Worm (Caenorhabditis elegans) whole organism, late embryonic: ENCODE measurements around the gene maph-1.3.
"Not testable (repeated sequence)": the region's sequence is repeated elsewhere in the genome, so short reads cannot be mapped to it uniquely, and the experiment has no call there.

Experiments used
- F13H6.1 ChIP-seq: sonication (generic microtip); optimal IDR thresholded peaks from 2 replicates; lab custom pipeline; 2016; ENCODE audit warnings: missing genetic modification characterization, missing compliant biosample characterization
- K02D7.2 ChIP-seq: sonication (generic microtip); optimal IDR thresholded peaks from 2 replicates; lab custom pipeline; 2017; ENCODE audit warnings: mild to moderate bottlenecking, missing genetic modification characterization, missing compliant biosample characterization
- T23F11.4 ChIP-seq: fragments of 200-800 bp; sonication (Bioruptor generic); optimal IDR thresholded peaks from 2 replicates; lab custom pipeline; 2018; ENCODE audit warnings: mild to moderate bottlenecking, missing genetic modification characterization, missing compliant biosample characterization
- ama-1 ChIP-seq: fragments of 150-350 bp; optimal IDR thresholded peaks from 2 replicates; lab custom pipeline; 2014
- ceh-14 ChIP-seq: sonication (generic microtip); optimal IDR thresholded peaks from 2 replicates; lab custom pipeline; 2016; ENCODE audit warnings: missing genotype, missing genetic modification characterization, missing compliant biosample characterization
- ceh-18 ChIP-seq: sonication (generic microtip); optimal IDR thresholded peaks from 2 replicates; lab custom pipeline; 2016; ENCODE audit warnings: missing genetic modification characterization, missing compliant biosample characterization
- ceh-19 ChIP-seq: fragments of 200-800 bp; sonication (Bioruptor generic); optimal IDR thresholded peaks from 2 replicates; lab custom pipeline; 2018; ENCODE audit warnings: mild to moderate bottlenecking, missing genetic modification characterization, missing compliant biosample characterization
- ceh-22 ChIP-seq: sonication (generic microtip); optimal IDR thresholded peaks from 2 replicates; lab custom pipeline; 2017; ENCODE audit warnings: missing biosample characterization, missing genetic modification characterization
- ceh-30 ChIP-seq: fragments of 150-350 bp; optimal IDR thresholded peaks from 2 replicates; lab custom pipeline; 2014; ENCODE audit warnings: missing biosample characterization, missing genetic modification characterization
- ceh-31 ChIP-seq: sonication (generic microtip); optimal IDR thresholded peaks from 2 replicates; lab custom pipeline; 2016; ENCODE audit warnings: missing genetic modification characterization, missing compliant biosample characterization
- ceh-48 ChIP-seq: sonication (generic microtip); optimal IDR thresholded peaks from 2 replicates; lab custom pipeline; 2016; ENCODE audit warnings: missing genetic modification characterization, inconsistent platforms, missing compliant biosample characterization
- ceh-9 ChIP-seq: sonication (generic microtip); optimal IDR thresholded peaks from 2 replicates; lab custom pipeline; 2016; ENCODE audit warnings: mild to moderate bottlenecking, missing genetic modification characterization, inconsistent platforms, missing compliant biosample characterization
- che-1 ChIP-seq: sonication (generic microtip); optimal IDR thresholded peaks from 2 replicates; lab custom pipeline; 2016; ENCODE audit warnings: mild to moderate bottlenecking, missing genetic modification characterization, missing compliant biosample characterization
- dmd-4 ChIP-seq: sonication (generic microtip); optimal IDR thresholded peaks from 2 replicates; lab custom pipeline; 2016; ENCODE audit warnings: borderline replicate concordance, missing genetic modification characterization, missing compliant biosample characterization
- ets-4 ChIP-seq: sonication (generic microtip); optimal IDR thresholded peaks from 2 replicates; lab custom pipeline; 2016; ENCODE audit warnings: missing genetic modification characterization, missing compliant biosample characterization
- eyg-1 ChIP-seq: sonication (generic microtip); optimal IDR thresholded peaks from 2 replicates; lab custom pipeline; 2016; ENCODE audit warnings: missing genotype, missing genetic modification characterization, missing compliant biosample characterization
- fax-1 ChIP-seq: sonication (generic microtip); optimal IDR thresholded peaks from 2 replicates; lab custom pipeline; 2016; ENCODE audit warnings: missing genotype, missing genetic modification characterization, missing compliant biosample characterization
- fkh-10 ChIP-seq: fragments of 150-350 bp; optimal IDR thresholded peaks from 2 replicates; lab custom pipeline; 2014; ENCODE audit warnings: missing biosample characterization, missing genetic modification reagents, missing genetic modification characterization
- fkh-6 ChIP-seq: sonication (generic microtip); optimal IDR thresholded peaks from 2 replicates; lab custom pipeline; 2016; ENCODE audit warnings: missing genetic modification characterization, missing compliant biosample characterization
- hlh-13 ChIP-seq: fragments of 200-800 bp; sonication (Bioruptor generic); optimal IDR thresholded peaks from 2 replicates; lab custom pipeline; 2018; ENCODE audit warnings: mild to moderate bottlenecking, missing genetic modification characterization, missing compliant biosample characterization
- hlh-15 ChIP-seq: sonication (generic microtip); optimal IDR thresholded peaks from 2 replicates; lab custom pipeline; 2016; ENCODE audit warnings: missing genetic modification characterization, missing compliant biosample characterization
- hlh-30 ChIP-seq: sonication (generic microtip); optimal IDR thresholded peaks from 2 replicates; lab custom pipeline; 2017; ENCODE audit warnings: antibody characterized with exemption, missing genetic modification characterization, missing compliant biosample characterization; ENCODE audit not compliant: insufficient read depth
- hlh-6 ChIP-seq: sonication (generic microtip); optimal IDR thresholded peaks from 2 replicates; lab custom pipeline; 2016; ENCODE audit warnings: missing genotype, missing genetic modification characterization, missing compliant biosample characterization
- hlh-8 ChIP-seq: sonication (generic microtip); optimal IDR thresholded peaks from 2 replicates; lab custom pipeline; 2016; ENCODE audit warnings: missing genotype, missing genetic modification characterization, missing compliant biosample characterization
- lim-6 ChIP-seq: sonication (generic microtip); optimal IDR thresholded peaks from 2 replicates; lab custom pipeline; 2016; ENCODE audit warnings: missing genetic modification characterization, missing compliant biosample characterization
- madf-2 ChIP-seq: sonication (generic microtip); optimal IDR thresholded peaks from 2 replicates; lab custom pipeline; 2017; ENCODE audit warnings: missing genetic modification characterization, missing compliant biosample characterization
- nhr-232 ChIP-seq: sonication (generic microtip); optimal IDR thresholded peaks from 2 replicates; lab custom pipeline; 2016; ENCODE audit warnings: missing genetic modification characterization, missing compliant biosample characterization
- odd-2 ChIP-seq: sonication (generic microtip); optimal IDR thresholded peaks from 2 replicates; lab custom pipeline; 2017; ENCODE audit warnings: antibody characterized with exemption, mild to moderate bottlenecking, missing genetic modification characterization, missing compliant biosample characterization
- pat-9 ChIP-seq: fragments of 200-800 bp; sonication (Bioruptor generic); optimal IDR thresholded peaks from 2 replicates; lab custom pipeline; 2018; ENCODE audit warnings: mild to moderate bottlenecking, missing genetic modification characterization, moderate library complexity, missing compliant biosample characterization
- pax-1 ChIP-seq: fragments of 150-350 bp; optimal IDR thresholded peaks from 2 replicates; lab custom pipeline; 2014; ENCODE audit warnings: missing biosample characterization, missing genetic modification characterization
- pqm-1 ChIP-seq: sonication (generic microtip); optimal IDR thresholded peaks from 2 replicates; lab custom pipeline; 2016; ENCODE audit warnings: missing genetic modification characterization, missing compliant biosample characterization
- ref-2 ChIP-seq: sonication (generic microtip); optimal IDR thresholded peaks from 2 replicates; lab custom pipeline; 2016; ENCODE audit warnings: missing genetic modification characterization, missing compliant biosample characterization
- rnt-1 ChIP-seq: sonication (generic microtip); optimal IDR thresholded peaks from 2 replicates; lab custom pipeline; 2016; ENCODE audit warnings: missing genetic modification characterization, missing compliant biosample characterization
- sox-2 ChIP-seq: fragments of 200-800 bp; sonication (Bioruptor generic); IDR thresholded peaks from 2 replicates; pipeline ENCODE4 v1.3.6; 2022; ENCODE audit warnings: missing genetic modification reagents, missing genetic modification characterization, missing compliant biosample characterization
- sox-4 ChIP-seq: sonication (generic microtip); optimal IDR thresholded peaks from 2 replicates; lab custom pipeline; 2017; ENCODE audit warnings: mild to moderate bottlenecking, missing genetic modification characterization, inconsistent platforms, missing compliant biosample characterization
- syd-9 ChIP-seq: sonication (generic microtip); optimal IDR thresholded peaks from 2 replicates; lab custom pipeline; 2016; ENCODE audit warnings: mild to moderate bottlenecking, missing genetic modification characterization, moderate library complexity, missing compliant biosample characterization
- tbx-2 ChIP-seq: sonication (generic microtip); optimal IDR thresholded peaks from 2 replicates; lab custom pipeline; 2016; ENCODE audit warnings: missing genetic modification characterization, missing compliant biosample characterization
- tbx-7 ChIP-seq: sonication (generic microtip); optimal IDR thresholded peaks from 2 replicates; lab custom pipeline; 2016; ENCODE audit warnings: missing genotype, missing genetic modification characterization, missing compliant biosample characterization
- ttx-3 ChIP-seq: sonication (generic microtip); optimal IDR thresholded peaks from 2 replicates; lab custom pipeline; 2016; ENCODE audit warnings: missing genetic modification reagents, missing genetic modification characterization, missing compliant biosample characterization
- unc-42 ChIP-seq: sonication (generic microtip); optimal IDR thresholded peaks from 2 replicates; lab custom pipeline; 2016; ENCODE audit warnings: missing genotype, missing genetic modification characterization, missing compliant biosample characterization
- unc-55 ChIP-seq: sonication (generic microtip); optimal IDR thresholded peaks from 2 replicates; lab custom pipeline; 2017; ENCODE audit warnings: missing biosample characterization, missing genetic modification reagents, missing genetic modification characterization
- unc-86 ChIP-seq: sonication (generic microtip); optimal IDR thresholded peaks from 2 replicates; lab custom pipeline; 2016; ENCODE audit warnings: missing genetic modification characterization, missing compliant biosample characterization
- ztf-16 ChIP-seq: sonication (generic microtip); optimal IDR thresholded peaks from 2 replicates; lab custom pipeline; 2017; ENCODE audit warnings: missing genetic modification characterization, missing compliant biosample characterization

Gene maph-1.3

ce11 chrIII:3844746-3845145, at the start of gene maph-1.3:
maph-1.3 (plus strand) TSS chrIII:3844893.
- TF ChIP-seq ceh-30 (tag; lab: Kevin White, UChicago); tbx-7; hlh-13 (GFP tag; lab: Kevin White, UChicago): not testable (repeated sequence)

- TF ChIP-seq hlh-6 (tag; lab: Kevin White, UChicago) (no peak), K02D7.2 (no peak), hlh-8 (tag; lab: Kevin White, UChicago) (no peak), fax-1 (tag; lab: Kevin White, UChicago) (no peak), sox-4 (tag; lab: Kevin White, UChicago) (no peak), unc-55 (GFP tag; lab: Kevin White, UChicago) (no peak), pqm-1 (tag; lab: Kevin White, UChicago) (no peak), ceh-48 (tag; lab: Kevin White, UChicago) (no peak), pax-1 (no peak), ceh-18 (tag; lab: Kevin White, UChicago) (no peak), ceh-19 (GFP tag; lab: Kevin White, UChicago) (no peak), tbx-7 (no peak), T23F11.4 (GFP tag; lab: Kevin White, UChicago) (no peak), ama-1 (lab: Kevin White, UChicago) (no peak), ceh-9 (tag; lab: Kevin White, UChicago) (no peak), F13H6.1 (tag; lab: Kevin White, UChicago) (no peak), lim-6 (tag; lab: Kevin White, UChicago) (no peak), fkh-10 (no peak), ceh-31 (tag; lab: Kevin White, UChicago) (no peak)
Observed at ce11 chrIII:3795933-3796332, 48.8 kb upstream of the maph-1.3 start.

DNA sequence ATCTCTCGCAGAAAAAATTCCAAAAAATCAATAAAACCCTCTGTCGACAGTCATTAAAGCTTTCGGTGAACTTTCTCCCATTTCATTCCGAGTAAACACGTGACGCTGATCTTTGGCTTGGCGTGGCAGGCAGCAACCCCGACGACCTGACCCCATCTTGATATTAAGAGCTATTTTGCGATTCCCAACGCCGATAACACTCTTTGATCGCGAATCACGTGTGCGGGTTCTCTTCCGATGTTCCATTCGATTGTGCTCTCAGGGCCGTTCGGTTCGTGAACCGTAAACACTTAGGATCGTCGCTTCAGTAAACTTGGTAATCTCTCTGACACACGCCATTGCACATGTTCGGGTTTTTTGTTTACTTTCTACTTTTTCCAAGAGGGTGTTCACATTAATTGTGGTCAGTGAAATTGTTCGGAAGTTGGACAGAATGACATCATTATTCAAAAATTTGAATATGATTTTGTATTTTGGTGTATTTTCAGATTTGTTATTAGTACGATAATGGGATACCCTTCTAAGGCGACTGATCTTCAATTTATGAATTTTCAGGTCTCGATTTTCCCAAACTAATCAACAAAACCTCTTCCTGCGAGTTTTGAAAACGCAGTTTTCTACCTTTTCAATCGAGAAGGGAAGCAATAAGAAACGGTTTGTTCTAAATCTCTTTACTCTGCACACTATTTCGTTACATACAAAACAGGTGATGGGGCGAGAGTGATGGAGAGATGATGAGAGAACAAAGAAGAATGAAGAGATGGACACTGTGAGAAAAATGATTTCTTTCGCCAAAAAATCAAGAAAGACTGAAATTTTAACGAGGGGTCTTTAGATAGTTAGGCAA, 47.3 kb upstream of the maph-1.3 start:
- no peak for TF ChIP-seq hlh-6 (tag; lab: Kevin White, UChicago)
- TF ChIP-seq unc-42 (tag; lab: Kevin White, UChicago): no peak
- no peak for TF ChIP-seq ets-4 (tag; lab: Kevin White, UChicago)
- TF ChIP-seq ceh-18 (tag; lab: Kevin White, UChicago): no peak
- TF ChIP-seq ama-1 (lab: Kevin White, UChicago): no peak
- no peak for TF ChIP-seq pat-9 (tag; lab: Kevin White, UChicago)
- TF ChIP-seq fkh-6 (tag; lab: Kevin White, UChicago): no peak
- no peak for TF ChIP-seq lim-6 (tag; lab: Kevin White, UChicago)
- peak; percentile 4 for TF ChIP-seq pax-1
- no peak for TF ChIP-seq syd-9 (tag; lab: Kevin White, UChicago)
- TF ChIP-seq hlh-30 (tag; lab: Kevin White, UChicago): peak; percentile 49
- no peak for TF ChIP-seq tbx-7
- no peak for TF ChIP-seq ceh-48 (tag; lab: Kevin White, UChicago)
- no peak for TF ChIP-seq unc-55 (GFP tag; lab: Kevin White, UChicago)
- TF ChIP-seq unc-86 (tag; lab: Kevin White, UChicago): no peak
- TF ChIP-seq rnt-1: peak; percentile 57
- TF ChIP-seq madf-2: no peak
- TF ChIP-seq ceh-31 (tag; lab: Kevin White, UChicago): no peak
- no peak for TF ChIP-seq ttx-3 (tag; lab: Kevin White, UChicago)
- no peak for TF ChIP-seq fkh-10
- TF ChIP-seq ztf-16 (tag; lab: Kevin White, UChicago): no peak
- TF ChIP-seq ceh-22 (tag; lab: Kevin White, UChicago): no peak
- no peak for TF ChIP-seq ceh-14
- no peak for TF ChIP-seq odd-2 (tag; lab: Kevin White, UChicago)
- TF ChIP-seq eyg-1 (tag; lab: Kevin White, UChicago): no peak
- TF ChIP-seq che-1 (tag; lab: Kevin White, UChicago): no peak
- TF ChIP-seq ceh-30 (tag; lab: Kevin White, UChicago): no peak
- TF ChIP-seq ref-2 (tag; lab: Kevin White, UChicago): no peak
- TF ChIP-seq nhr-232 (tag; lab: Kevin White, UChicago): no peak
- peak; percentile 17 for TF ChIP-seq tbx-2 (tag; lab: Kevin White, UChicago)
- no peak for TF ChIP-seq sox-2 (GFP tag; lab: Robert Waterston, UW)
- no peak for TF ChIP-seq dmd-4 (tag; lab: Kevin White, UChicago)
- no peak for TF ChIP-seq hlh-15 (tag; lab: Kevin White, UChicago)
